Worm (Caenorhabditis elegans): ENCODE results near the gene F10E7.2.

Gene F10E7.2

ce11 chrII:7100838-7101237 is 21.2 kb upstream of the F10E7.2 start, which contains the start of gene mmaa-1 (continued):
- TF ChIP-seq fkh-3 (tag; optimal IDR thresholded peaks at IDR 0.05), result peak; percentile 69
- no peak for TF ChIP-seq Y95B8A.8 (GFP tag; IDR thresholded peaks at IDR 0.05)
- TF ChIP-seq hlh-12 (tag; optimal IDR thresholded peaks at IDR 0.05), result no peak
- TF ChIP-seq hmg-1.2 (GFP tag; IDR thresholded peaks at IDR 0.05), result peak; percentile 14; the same call in 1 of the 2 replicates
- TF ChIP-seq aptf-3 (GFP tag; IDR thresholded peaks at IDR 0.05), result no peak
- TF ChIP-seq snpc-4 (GFP tag; optimal IDR thresholded peaks at IDR 0.05), result no peak
- TF ChIP-seq snpc-4 (tag; optimal IDR thresholded peaks at IDR 0.05), result no peak
- no peak for TF ChIP-seq C17E4.6 (GFP tag; IDR thresholded peaks at IDR 0.05)
- TF ChIP-seq sea-2 (GFP tag; IDR thresholded peaks at IDR 0.05), result no peak

ce11 chrII:7102288-7102687 is 19.8 kb upstream of the F10E7.2 start:
- TF ChIP-seq nhr-80 (tag; optimal IDR thresholded peaks at IDR 0.05) (peak; percentile 30), chd-7 (tag; optimal IDR thresholded peaks at IDR 0.05) (no peak)

- TF ChIP-seq rec-8 (tag; optimal IDR thresholded peaks at IDR 0.05), result no peak
- no peak for TF ChIP-seq xnd-1 (tag; optimal IDR thresholded peaks at IDR 0.05)
- TF ChIP-seq unc-130 (GFP tag; optimal IDR thresholded peaks at IDR 0.05), result no peak
- no peak for TF ChIP-seq lir-1 (GFP tag; conservative IDR thresholded peaks at IDR 0.05)
- no peak for TF ChIP-seq ztf-6 (GFP tag; IDR thresholded peaks at IDR 0.05)
These were observed 18.9 kb upstream of the F10E7.2 start for ce11 chrII:7103111-7103510.

DNA sequence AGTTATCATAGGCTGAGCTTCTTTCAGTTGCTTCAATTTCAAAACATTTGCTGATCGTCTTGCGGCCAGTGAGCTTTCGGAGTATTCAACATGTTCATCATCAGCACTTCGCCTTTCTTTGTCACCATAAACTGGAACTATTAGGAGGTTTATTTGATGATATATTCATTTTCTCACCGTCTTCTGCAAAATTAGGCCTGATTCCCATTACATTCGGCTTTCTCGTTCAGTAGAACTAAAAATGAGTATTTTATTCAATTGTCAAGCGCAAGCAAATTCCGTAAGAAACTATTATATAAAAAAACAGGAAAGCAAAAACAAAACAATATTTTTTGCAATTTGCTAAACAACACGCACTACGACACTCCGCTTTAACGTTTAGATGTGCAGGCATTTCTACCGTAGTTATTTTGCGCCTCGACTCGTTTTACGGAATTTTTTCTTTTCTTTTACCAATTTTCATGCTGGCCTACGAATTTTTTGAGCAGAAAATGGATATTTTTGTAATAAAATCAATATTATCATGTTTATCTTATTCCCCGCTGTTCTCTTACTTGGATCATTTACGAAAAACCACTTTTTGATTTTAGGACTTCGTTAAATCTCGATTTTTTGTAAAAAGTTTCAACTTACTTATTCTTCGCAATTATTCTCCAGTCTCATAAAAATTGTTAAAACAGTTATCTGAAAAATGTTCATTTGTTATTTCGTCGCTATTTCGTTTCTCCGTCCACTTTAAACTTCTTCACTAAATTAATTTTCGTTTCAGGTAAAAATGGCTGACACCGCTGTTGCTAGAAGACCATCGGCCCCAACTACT is 17.0 kb upstream of the F10E7.2 start, which contains the start of the genes farl-11 and rpl-33:
Gene farl-11, minus strand, starts transcription at position 242 of the 820 bp plus-strand sequence.
Gene rpl-33, plus strand, starts transcription at position 770 of the 820 bp plus-strand sequence.
- TF ChIP-seq ceh-27 (GFP tag; optimal IDR thresholded peaks at IDR 0.05) (peak; percentile 25), F10E7.11 (tag; optimal IDR thresholded peaks at IDR 0.05) (no peak), sptf-2 (GFP tag; optimal IDR thresholded peaks at IDR 0.05) (no peak), zim-3 (tag; optimal IDR thresholded peaks at IDR 0.05) (no peak), K12H6.12 (tag; optimal IDR thresholded peaks at IDR 0.05) (peak; percentile 56), somi-1 (GFP tag; optimal IDR thresholded peaks at IDR 0.05) (no peak), attf-6 (GFP tag; IDR thresholded peaks at IDR 0.05) (no peak), hmg-1.2 (GFP tag; IDR thresholded peaks at IDR 0.05) (no peak; the same call in 1 of the 2 replicates), pbrm-1 (GFP tag; IDR thresholded peaks at IDR 0.05) (0 out of 2 replicates have a peak, but pooled peaks have one; percentile 17), mel-28 (tag; optimal IDR thresholded peaks at IDR 0.05; ENCODE audit: borderline replicate concordance) (no peak), athp-1 (tag; optimal IDR thresholded peaks at IDR 0.05) (no peak), D2030.7 (GFP tag; IDR thresholded peaks at IDR 0.05) (no peak), chd-7 (tag; optimal IDR thresholded peaks at IDR 0.05) (no peak), unc-62 (GFP tag; optimal IDR thresholded peaks at IDR 0.05) (no peak), Y56A3A.18 (GFP tag; IDR thresholded peaks at IDR 0.05) (no peak), hmg-20 (GFP tag; IDR thresholded peaks at IDR 0.05) (no peak), sdz-38 (tag; optimal IDR thresholded peaks at IDR 0.05) (no peak), cebp-1 (GFP tag; IDR thresholded peaks at IDR 0.05) (no peak), cebp-1 (tag; optimal IDR thresholded peaks at IDR 0.05) (peak; percentile 43), zfh-2 (GFP tag; conservative IDR thresholded peaks at IDR 0.05) (no peak), F23B12.7 (tag; optimal IDR thresholded peaks at IDR 0.05; ENCODE audit: insufficient read depth) (peak; percentile 89), ztf-26 (tag; optimal IDR thresholded peaks at IDR 0.05) (no peak), madf-10 (tag; optimal IDR thresholded peaks at IDR 0.05) (no peak), lin-54 (GFP tag; optimal IDR thresholded peaks at IDR 0.05) (peak; percentile 31), F49E8.2 (tag; optimal IDR thresholded peaks at IDR 0.05; ENCODE audit: insufficient read depth) (no peak), ztf-25 (GFP tag; IDR thresholded peaks at IDR 0.05) (no peak), egl-18 (GFP tag; IDR thresholded peaks at IDR 0.05) (no peak), ceh-40 (GFP tag; IDR thresholded peaks at IDR 0.05) (no peak), lin-35 (GFP tag; optimal IDR thresholded peaks at IDR 0.05) (peak in 1 of 3 experiments; percentile 51)
